Fruit fly (Drosophila melanogaster) whole organism, prepupa: ENCODE data around the gene Ctr1A.
A peak's percentile ranks its signal among the peaks of the same experiment; 100 is the strongest.

Experiments used
- Blimp-1 ChIP-seq: fragments of 200-800 bp; sonication (Bioruptor generic); optimal IDR thresholded peaks from 3 replicates; lab custom pipeline; 2017; ENCODE audit warnings: missing biosample characterization, missing genetic modification characterization, mild to moderate bottlenecking, moderate library complexity, missing genetic modification reagents
- CG10631 ChIP-seq: fragments of 200-800 bp; sonication (Bioruptor generic); optimal IDR thresholded peaks from 2 replicates; lab custom pipeline; 2016; ENCODE audit warnings: missing biosample characterization, missing genetic modification characterization
- CG11294 ChIP-seq: fragments of 200-800 bp; sonication (Bioruptor generic); IDR thresholded peaks from 2 replicates; pipeline ENCODE4 v1.3.6; 2022; ENCODE audit warnings: missing biosample characterization, missing genetic modification characterization
- CG11762 ChIP-seq: fragments of 200-800 bp; sonication (Bioruptor generic); optimal IDR thresholded peaks from 3 replicates; lab custom pipeline; 2016; ENCODE audit warnings: missing biosample characterization, missing genetic modification characterization; ENCODE audit not compliant: insufficient read depth
- CG15336 ChIP-seq: fragments of 200-800 bp; sonication (Bioruptor generic); IDR thresholded peaks from 2 replicates; pipeline ENCODE4 v1.3.6; 2022; ENCODE audit warnings: missing biosample characterization, missing genetic modification characterization
- CG1621 ChIP-seq: fragments of 200-800 bp; sonication (Bioruptor generic); optimal IDR thresholded peaks from 3 replicates; lab custom pipeline; 2018; ENCODE audit warnings: missing biosample characterization, mild to moderate bottlenecking, missing genetic modification characterization
- CG16779 ChIP-seq: fragments of 200-800 bp; sonication (Bioruptor generic); optimal IDR thresholded peaks from 3 replicates; lab custom pipeline; 2017; ENCODE audit warnings: missing biosample characterization, mild to moderate bottlenecking, missing genetic modification characterization
- CG3032 ChIP-seq: fragments of 200-800 bp; optimal IDR thresholded peaks from 2 replicates; lab custom pipeline; 2019; ENCODE audit warnings: missing biosample characterization, mild to moderate bottlenecking, missing genetic modification characterization, moderate library complexity
- CG31627 ChIP-seq: fragments of 200-800 bp; sonication (Bioruptor generic); optimal IDR thresholded peaks from 3 replicates; lab custom pipeline; 2016; ENCODE audit warnings: missing biosample characterization, missing genetic modification characterization
- CG32006 ChIP-seq: fragments of 200-800 bp; sonication (Bioruptor generic); optimal IDR thresholded peaks from 3 replicates; lab custom pipeline; 2017; ENCODE audit warnings: missing biosample characterization, mild to moderate bottlenecking, missing genetic modification characterization
- CG3919 ChIP-seq: fragments of 200-800 bp; sonication (Bioruptor generic); optimal IDR thresholded peaks from 3 replicates; lab custom pipeline; 2016; ENCODE audit warnings: missing biosample characterization, missing genetic modification characterization
- CG4318 ChIP-seq: fragments of 200-800 bp; sonication (Bioruptor generic); optimal IDR thresholded peaks from 3 replicates; lab custom pipeline; 2017; ENCODE audit warnings: missing biosample characterization, mild to moderate bottlenecking, missing genetic modification characterization
- CG6163 ChIP-seq: fragments of 200-800 bp; sonication (Bioruptor generic); IDR thresholded peaks from 3 replicates; pipeline ENCODE4 v1.3.6; 2022; ENCODE audit warnings: missing biosample characterization, missing genetic modification characterization
- CG6792 ChIP-seq: fragments of 200-800 bp; sonication (Bioruptor generic); optimal IDR thresholded peaks from 3 replicates; lab custom pipeline; 2016; ENCODE audit warnings: missing biosample characterization, missing genetic modification characterization
- CG6808 ChIP-seq: fragments of 200-800 bp; sonication (Bioruptor generic); optimal IDR thresholded peaks from 3 replicates; lab custom pipeline; 2017; ENCODE audit warnings: missing biosample characterization, missing genetic modification characterization, mild to moderate bottlenecking, moderate library complexity, missing genetic modification reagents
- CG6854 ChIP-seq: fragments of 200-800 bp; sonication (Bioruptor generic); optimal IDR thresholded peaks from 2 replicates; lab custom pipeline; 2017; ENCODE audit warnings: missing biosample characterization, mild to moderate bottlenecking, missing genetic modification characterization
- CG7368 ChIP-seq: fragments of 200-800 bp; sonication (Bioruptor generic); optimal IDR thresholded peaks from 3 replicates; lab custom pipeline; 2016; ENCODE audit warnings: missing biosample characterization, missing genetic modification characterization
- CG8119 ChIP-seq: fragments of 200-800 bp; sonication (Bioruptor generic); IDR thresholded peaks from 3 replicates; pipeline ENCODE4 v1.3.6; 2022; ENCODE audit warnings: missing biosample characterization, missing genetic modification characterization
- CG8319 ChIP-seq: fragments of 200-800 bp; sonication (Bioruptor generic); optimal IDR thresholded peaks from 3 replicates; lab custom pipeline; 2016; ENCODE audit warnings: missing biosample characterization, missing genetic modification characterization
- CG8632 ChIP-seq: fragments of 200-800 bp; sonication (Bioruptor generic); optimal IDR thresholded peaks from 3 replicates; lab custom pipeline; 2016; ENCODE audit warnings: missing biosample characterization, missing genetic modification characterization
- CG9139 ChIP-seq: fragments of 200-800 bp; sonication (Bioruptor generic); optimal IDR thresholded peaks from 3 replicates; lab custom pipeline; 2017; ENCODE audit warnings: missing biosample characterization, mild to moderate bottlenecking, missing genetic modification characterization
- Eip93F ChIP-seq: fragments of 200-800 bp; sonication (Bioruptor generic); optimal IDR thresholded peaks from 2 replicates; lab custom pipeline; 2016; ENCODE audit warnings: missing biosample characterization, mild to moderate bottlenecking, missing genetic modification characterization
- Ets21C ChIP-seq: fragments of 200-800 bp; sonication (Bioruptor generic); optimal IDR thresholded peaks from 3 replicates; lab custom pipeline; 2016; ENCODE audit warnings: missing biosample characterization, missing genetic modification characterization
- Ets96B ChIP-seq: fragments of 200-800 bp; optimal IDR thresholded peaks from 2 replicates; lab custom pipeline; 2019; ENCODE audit warnings: missing biosample characterization, mild to moderate bottlenecking, missing genetic modification characterization, moderate library complexity
- Gug ChIP-seq: fragments of 200-800 bp; sonication (Bioruptor generic); IDR thresholded peaks from 2 replicates; pipeline ENCODE4 v1.3.6; 2022; ENCODE audit warnings: missing biosample characterization, missing genetic modification characterization
- Hr38 ChIP-seq: sonication (Bioruptor generic); optimal IDR thresholded peaks from 2 replicates; lab custom pipeline; 2016; ENCODE audit warnings: missing biosample characterization, missing genetic modification characterization
- Hr39 ChIP-seq: fragments of 200-800 bp; sonication (Bioruptor generic); optimal IDR thresholded peaks from 2 replicates; lab custom pipeline; 2016; ENCODE audit warnings: missing biosample characterization, missing genetic modification characterization
- Hr4 ChIP-seq: fragments of 200-800 bp; sonication (Bioruptor generic); optimal IDR thresholded peaks from 3 replicates; lab custom pipeline; 2016; ENCODE audit warnings: missing biosample characterization, missing genetic modification characterization
- Lpt ChIP-seq: fragments of 200-800 bp; sonication (Bioruptor generic); optimal IDR thresholded peaks from 3 replicates; lab custom pipeline; 2016; ENCODE audit warnings: missing biosample characterization, missing genetic modification characterization
- Met ChIP-seq: fragments of 200-800 bp; sonication (Bioruptor generic); optimal IDR thresholded peaks from 3 replicates; lab custom pipeline; 2016; ENCODE audit warnings: missing biosample characterization, missing genetic modification characterization
- Smox ChIP-seq: fragments of 200-800 bp; sonication (Bioruptor generic); optimal IDR thresholded peaks from 3 replicates; lab custom pipeline; 2016; ENCODE audit warnings: missing biosample characterization, missing genetic modification characterization
- Sox102F ChIP-seq: fragments of 200-800 bp; sonication (Bioruptor generic); optimal IDR thresholded peaks from 2 replicates; lab custom pipeline; 2016; ENCODE audit warnings: missing biosample characterization, mild to moderate bottlenecking, missing genetic modification characterization
- Sox15 ChIP-seq: fragments of 200-800 bp; sonication (Bioruptor generic); optimal IDR thresholded peaks from 3 replicates; lab custom pipeline; 2016; ENCODE audit warnings: missing biosample characterization, missing genetic modification characterization
- achi ChIP-seq: fragments of 200-800 bp; sonication (Bioruptor generic); optimal IDR thresholded peaks from 3 replicates; lab custom pipeline; 2016; ENCODE audit warnings: missing biosample characterization, missing genetic modification characterization
- cyc ChIP-seq: fragments of 200-800 bp; sonication (Bioruptor generic); optimal IDR thresholded peaks from 3 replicates; lab custom pipeline; 2016; ENCODE audit warnings: missing biosample characterization, missing genetic modification characterization
- dsx ChIP-seq: fragments of 200-800 bp; optimal IDR thresholded peaks from 3 replicates; lab custom pipeline; 2019; ENCODE audit warnings: missing biosample characterization, mild to moderate bottlenecking, missing genetic modification characterization, moderate library complexity; ENCODE audit not compliant: poor library complexity, severe bottlenecking
- eg ChIP-seq: fragments of 200-800 bp; sonication (Bioruptor generic); IDR thresholded peaks from 3 replicates; pipeline ENCODE4 v1.3.6; 2022; ENCODE audit warnings: missing biosample characterization, missing genetic modification characterization
- esn ChIP-seq: fragments of 200-800 bp; sonication (Bioruptor generic); optimal IDR thresholded peaks from 2 replicates; lab custom pipeline; 2016; ENCODE audit warnings: missing biosample characterization, mild to moderate bottlenecking, missing genetic modification characterization, moderate library complexity
- fd59A ChIP-seq: fragments of 200-800 bp; sonication (Bioruptor generic); optimal IDR thresholded peaks from 2 replicates; lab custom pipeline; 2017; ENCODE audit warnings: missing biosample characterization, mild to moderate bottlenecking, missing genetic modification characterization, missing genetic modification reagents
- fd85E ChIP-seq: fragments of 200-800 bp; sonication (Bioruptor generic); optimal IDR thresholded peaks from 3 replicates; lab custom pipeline; 2016; ENCODE audit warnings: missing biosample characterization, missing genetic modification characterization
- fkh ChIP-seq: fragments of 200-800 bp; sonication (Bioruptor generic); optimal IDR thresholded peaks from 3 replicates; lab custom pipeline; 2017; ENCODE audit warnings: missing biosample characterization, mild to moderate bottlenecking, missing genetic modification characterization, moderate library complexity
- lz ChIP-seq: fragments of 200-800 bp; sonication (Bioruptor generic); optimal IDR thresholded peaks from 3 replicates; lab custom pipeline; 2016; ENCODE audit warnings: missing biosample characterization, missing genetic modification characterization
- net ChIP-seq: fragments of 200-800 bp; sonication (Bioruptor generic); optimal IDR thresholded peaks from 3 replicates; lab custom pipeline; 2016; ENCODE audit warnings: missing biosample characterization, missing genetic modification characterization
- pdm3 ChIP-seq: fragments of 200-800 bp; sonication (Bioruptor generic); optimal IDR thresholded peaks from 3 replicates; lab custom pipeline; 2016; ENCODE audit warnings: missing biosample characterization, missing genetic modification characterization
- salr ChIP-seq, 2 experiments: fragments of 200-800 bp; sonication (Bioruptor generic); optimal IDR thresholded peaks; 3 replicates each; lab custom pipeline; 2016 to 2018; ENCODE audit warnings: missing biosample characterization in 2 of 2, missing genetic modification characterization in 2 of 2, mild to moderate bottlenecking in 1 of 2
- spab ChIP-seq: fragments of 200-800 bp; sonication (Bioruptor generic); optimal IDR thresholded peaks from 2 replicates; lab custom pipeline; 2017; ENCODE audit warnings: missing biosample characterization, mild to moderate bottlenecking, missing genetic modification characterization, missing genetic modification reagents
- ss ChIP-seq, 2 experiments: fragments of 200-800 bp; sonication (Bioruptor generic); optimal IDR thresholded peaks; 2 replicates in 1 of 2; 3 replicates in 1 of 2; lab custom pipeline; 2017 to 2018; ENCODE audit warnings: mild to moderate bottlenecking in 2 of 2, missing biosample characterization in 2 of 2, missing genetic modification characterization in 2 of 2, moderate library complexity in 1 of 2
- svp ChIP-seq: fragments of 200-800 bp; sonication (Bioruptor generic); peaks from one replicate; lab custom pipeline; 2016; ENCODE audit warnings: missing biosample characterization, missing genetic modification characterization
- topi ChIP-seq: fragments of 200-800 bp; sonication (Bioruptor generic); optimal IDR thresholded peaks from 3 replicates; lab custom pipeline; 2016; ENCODE audit warnings: missing biosample characterization, missing genetic modification characterization
- vri ChIP-seq: fragments of 200-800 bp; sonication (Bioruptor generic); optimal IDR thresholded peaks from 3 replicates; lab custom pipeline; 2016; ENCODE audit warnings: missing biosample characterization, mild to moderate bottlenecking, missing genetic modification characterization

The Ctr1A gene

dm6 chrX:6705059-6705802 is 43.8 kb downstream of the Ctr1A start:
- TF ChIP-seq lz (GFP tag; lab: Kevin White, UChicago) (peak; percentile 30), CG9139 (GFP tag; lab: Kevin White, UChicago) (no peak), fkh (no peak), Hr38 (GFP tag; lab: Kevin White, UChicago) (no peak), achi (GFP tag; lab: Kevin White, UChicago) (peak; percentile 40), fd59A (GFP tag; lab: Kevin White, UChicago) (peak; percentile 7), Ets96B (peak; percentile 15), CG6854 (GFP tag; lab: Kevin White, UChicago) (no peak), CG10631 (peak; percentile 43), Hr39 (no peak), CG7368 (no peak), CG11762 (GFP tag; lab: Kevin White, UChicago) (no peak), cyc (no peak), eg (0 out of 3 replicates have a peak, but pooled peaks have one; percentile 16), svp (GFP tag; lab: Kevin White, UChicago) (peak; percentile 86), CG1621 (tag; lab: Kevin White, UChicago) (peak; percentile 19), CG6163 (GFP tag; lab: Robert Waterston, UW) (no peak), Lpt (peak; percentile 1), CG8632 (GFP tag; lab: Kevin White, UChicago) (peak; percentile 16), esn (GFP tag; lab: Kevin White, UChicago) (peak; percentile 56), Hr4 (peak; percentile 59), Met (GFP tag; lab: Kevin White, UChicago) (peak; percentile 7), net (GFP tag; lab: Kevin White, UChicago) (no peak), Blimp-1 (GFP tag; lab: Kevin White, UChicago) (no peak), CG6808 (GFP tag; lab: Kevin White, UChicago) (peak; percentile 46), CG4318 (GFP tag; lab: Kevin White, UChicago) (peak; percentile 34), Sox15 (GFP tag; lab: Kevin White, UChicago) (no peak), ss (GFP tag; optimal IDR thresholded peaks at IDR 0.05; lab: Kevin White, UChicago) (peak in 1 of 2 experiments; percentile 48), salr (GFP tag; optimal IDR thresholded peaks at IDR 0.05; lab: Kevin White, UChicago) (peak; percentile 5 to 32), Gug (GFP tag; lab: Robert Waterston, UW) (no peak), vri (no peak), Sox102F (GFP tag; lab: Kevin White, UChicago) (no peak), CG16779 (no peak), Ets21C (peak; percentile 24), CG6792 (GFP tag; lab: Kevin White, UChicago) (no peak), fd85E (GFP tag; lab: Kevin White, UChicago) (no peak), CG32006 (GFP tag; lab: Kevin White, UChicago) (peak; percentile 54), Smox (peak; percentile 22), CG8119 (GFP tag; lab: Robert Waterston, UW) (no peak), Eip93F (GFP tag; lab: Kevin White, UChicago) (no peak), topi (peak; percentile 32), CG3032 (tag; lab: Kevin White, UChicago) (peak; percentile 26), spab (GFP tag; lab: Kevin White, UChicago) (peak; percentile 28), pdm3 (GFP tag; lab: Kevin White, UChicago) (peak; percentile 20), CG8319 (GFP tag; lab: Kevin White, UChicago) (no peak), CG3919 (GFP tag; lab: Kevin White, UChicago) (peak; percentile 0), dsx (peak; percentile 26), CG15336 (GFP tag; lab: Robert Waterston, UW) (peak; percentile 52; the same call in 1 of the 2 replicates), CG31627 (GFP tag; lab: Kevin White, UChicago) (no peak), CG11294 (GFP tag; lab: Robert Waterston, UW) (no peak)
